Worm (Caenorhabditis elegans): ENCODE results near the gene frpr-15.

DNA sequence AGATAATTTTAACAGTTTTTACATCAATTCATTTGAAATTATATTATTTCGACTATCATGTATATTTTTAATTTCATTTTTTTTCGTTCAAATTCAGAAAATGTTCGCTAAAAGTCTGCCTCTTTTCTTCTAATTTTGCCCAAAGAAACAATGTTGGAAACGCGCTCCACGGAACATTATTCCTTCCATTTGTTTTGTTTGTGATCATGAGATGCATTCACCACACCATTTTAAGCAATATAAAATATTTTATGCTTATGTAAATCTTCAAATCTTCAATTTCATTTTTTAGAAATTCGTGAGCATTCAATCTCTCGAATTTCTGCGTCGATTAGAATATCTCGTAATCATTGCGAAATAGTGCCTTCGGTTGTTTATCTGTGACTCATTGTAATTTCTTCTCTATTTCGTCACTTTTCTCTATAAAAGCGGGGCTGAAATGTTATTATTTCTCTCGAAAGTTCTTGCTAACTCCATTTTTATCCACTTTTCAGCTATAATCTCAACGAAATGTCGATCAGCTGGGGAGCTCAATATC is 17.5 kb downstream of the frpr-15 start, which contains the start of gene istr-1:
- TF ChIP-seq hlh-15 (tag; optimal IDR thresholded peaks at IDR 0.05) (no peak), nhr-11 (tag; optimal IDR thresholded peaks at IDR 0.05) (no peak), ceh-9 (tag; optimal IDR thresholded peaks at IDR 0.05) (no peak), ets-4 (tag; optimal IDR thresholded peaks at IDR 0.05) (no peak), unc-3 (GFP tag; conservative IDR thresholded peaks at IDR 0.05) (no peak), unc-3 (tag; optimal IDR thresholded peaks at IDR 0.05) (no peak)
